Worm (Caenorhabditis elegans) whole organism, L4 larva: ENCODE data around the gene srh-21.

Experiments
- dve-1 ChIP-seq: sonication (generic microtip); optimal IDR thresholded peaks from 2 replicates; lab custom pipeline; 2017; ENCODE audit warnings: antibody characterized with exemption, mild to moderate bottlenecking, missing genetic modification characterization, missing compliant biosample characterization; ENCODE audit not compliant: insufficient read depth
- hlh-11 ChIP-seq: fragments of 200-800 bp; sonication (Bioruptor generic); optimal IDR thresholded peaks from 2 replicates; lab custom pipeline; 2018; ENCODE audit warnings: mild to moderate bottlenecking, missing genetic modification characterization, missing compliant biosample characterization
- jun-1 ChIP-seq: fragments of 150-350 bp; optimal IDR thresholded peaks from 2 replicates; lab custom pipeline; 2014; ENCODE audit warnings: missing biosample characterization, missing genetic modification reagents, missing genetic modification characterization
- nhr-25 ChIP-seq: sonication (generic microtip); optimal IDR thresholded peaks from 2 replicates; lab custom pipeline; 2017; ENCODE audit warnings: missing genetic modification characterization, mild to moderate bottlenecking, missing compliant biosample characterization, antibody characterized with exemption, moderate library complexity, borderline replicate concordance; ENCODE audit not compliant: insufficient read depth
- nhr-41 ChIP-seq: fragments of 200-800 bp; sonication (Bioruptor generic); IDR thresholded peaks from 2 replicates; pipeline ENCODE4 v1.3.6; 2022; ENCODE audit warnings: missing genetic modification reagents, missing genetic modification characterization, missing compliant biosample characterization
- pha-4 ChIP-seq, 2 experiments: fragments of 150-350 bp in 1 of 2; fragments of 200-800 bp in 1 of 2; sonication (Bioruptor generic) in 1 of 2; IDR thresholded peaks in 1 of 2; optimal IDR thresholded peaks in 1 of 2; 2 replicates each; pipeline versions ENCODE4 v1.3.6 to Lab custom; 2014 to 2022; ENCODE audit warnings: missing genetic modification characterization in 2 of 2, missing genetic modification reagents in 2 of 2, missing biosample characterization in 1 of 2, missing compliant biosample characterization in 1 of 2
- skn-1 ChIP-seq: fragments of 150-350 bp; optimal IDR thresholded peaks from 2 replicates; lab custom pipeline; 2014; ENCODE audit warnings: missing biosample characterization, missing genetic modification characterization
- snpc-1.2 ChIP-seq: fragments of 200-800 bp; sonication (Bioruptor generic); IDR thresholded peaks from 2 replicates; pipeline ENCODE4 v1.3.6; 2022; ENCODE audit warnings: missing genetic modification reagents, missing genetic modification characterization, missing compliant biosample characterization
- spr-1 ChIP-seq: sonication (generic microtip); optimal IDR thresholded peaks from 2 replicates; lab custom pipeline; 2016; ENCODE audit warnings: mild to moderate bottlenecking, missing genetic modification characterization, missing compliant biosample characterization
- unc-62 ChIP-seq, 3 experiments: fragments of 150-350 bp in 1 of 3; sonication (generic microtip); optimal IDR thresholded peaks in 2 of 3; peaks in 1 of 3; 1 replicate in 1 of 3; 2 replicates in 2 of 3; lab custom pipeline; 2014 to 2017; ENCODE audit warnings: missing biosample characterization in 3 of 3, missing genetic modification characterization in 3 of 3, missing genetic modification reagents in 3 of 3, missing genotype in 1 of 3

- no peak for TF ChIP-seq dve-1 (tag; lab: Kevin White, UChicago)
- no peak for TF ChIP-seq skn-1
- no peak for TF ChIP-seq hlh-11 (tag; lab: Kevin White, UChicago)
- TF ChIP-seq spr-1 (tag; lab: Kevin White, UChicago), result no peak
- no peak for TF ChIP-seq pha-4 (GFP tag; IDR thresholded peaks at IDR 0.05; lab: Robert Waterston, UW)
- TF ChIP-seq pha-4 (tag; optimal IDR thresholded peaks at IDR 0.05; lab: Kevin White, UChicago), result no peak
- TF ChIP-seq unc-62 (GFP tag; optimal IDR thresholded peaks at IDR 0.05 in 1 of 2; lab: Kevin White, UChicago), result no peak
- TF ChIP-seq unc-62 (tag; optimal IDR thresholded peaks at IDR 0.05; lab: Kevin White, UChicago), result no peak
- TF ChIP-seq jun-1, result no peak
- no peak for TF ChIP-seq snpc-1.2 (GFP tag; lab: Robert Waterston, UW)
- no peak for TF ChIP-seq nhr-25
- TF ChIP-seq nhr-41 (GFP tag; lab: Robert Waterston, UW), result no peak
Measured at ce11 chrV:4948635-4949034, 22.2 kb downstream of the srh-21 start, which contains the start of gene str-209.
